Fruit fly (Drosophila melanogaster) Kc167 (cell line): ENCODE measurements around the gene CG17801.

Experiments used
- Myc ChIP-seq: fragments of >200 bp; optimal IDR thresholded peaks from 2 replicates; lab custom pipeline; 2017; ENCODE audit warnings: missing external identifiers
- insv ChIP-seq: fragments of >200 bp; optimal IDR thresholded peaks from 3 replicates; lab custom pipeline; 2018; ENCODE audit warnings: missing external identifiers
- psq ChIP-seq: fragments of >200 bp; optimal IDR thresholded peaks from 2 replicates; lab custom pipeline; 2017; ENCODE audit warnings: missing external identifiers
- ttk ChIP-seq: sonication (Bioruptor generic); optimal IDR thresholded peaks from 2 replicates; lab custom pipeline; 2017; ENCODE audit warnings: missing external identifiers

DNA sequence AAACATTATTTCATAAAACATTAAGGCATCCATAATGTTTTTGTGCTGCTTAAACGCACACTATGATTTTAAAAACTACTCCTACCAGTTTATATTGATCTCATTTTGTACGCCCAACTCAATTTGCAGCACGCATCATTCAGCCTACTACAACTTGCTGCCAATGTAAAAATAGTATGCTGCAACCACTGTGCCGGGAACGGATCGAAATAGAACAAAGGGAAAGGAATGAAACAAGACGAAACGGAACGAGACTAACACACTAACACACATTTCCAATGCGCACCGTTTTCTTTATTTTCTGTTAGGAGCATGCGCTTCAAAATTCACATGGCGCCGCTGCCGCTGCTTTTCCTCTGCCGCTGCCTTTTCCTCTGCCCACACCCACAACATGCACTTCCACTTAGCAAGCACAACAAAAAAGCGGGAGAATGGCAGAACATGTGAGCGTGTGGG lies 29.9 kb downstream of the CG17801 start:
- TF ChIP-seq psq: no peak
- no peak for TF ChIP-seq ttk
- TF ChIP-seq insv (lab: Kevin White, UChicago): no peak
- no peak for TF ChIP-seq Myc
